Fruit fly (Drosophila melanogaster) whole organism, pupa: ENCODE results near the gene CG9691.

Experiments
- CG14655 ChIP-seq: fragments of 200-800 bp; sonication (Bioruptor generic); optimal IDR thresholded peaks from 3 replicates; lab custom pipeline; 2017; ENCODE audit warnings: mild to moderate bottlenecking, missing biosample characterization, missing genetic modification reagents, missing genetic modification characterization
- CG15710 ChIP-seq: fragments of 200-800 bp; sonication (Bioruptor generic); optimal IDR thresholded peaks from 2 replicates; lab custom pipeline; 2018; ENCODE audit warnings: missing biosample characterization, mild to moderate bottlenecking, missing genetic modification characterization, moderate library complexity
- CG17806 ChIP-seq: fragments of 200-800 bp; sonication (Bioruptor generic); optimal IDR thresholded peaks from 2 replicates; lab custom pipeline; 2018; ENCODE audit warnings: missing biosample characterization, mild to moderate bottlenecking, missing genetic modification characterization, moderate library complexity
- CG4496 ChIP-seq: fragments of 200-800 bp; sonication (Bioruptor generic); IDR thresholded peaks from 3 replicates; pipeline ENCODE4 v1.3.6; 2022; ENCODE audit warnings: missing biosample characterization, missing genetic modification characterization
- CG8159 ChIP-seq: fragments of 200-800 bp; sonication (Bioruptor generic); optimal IDR thresholded peaks from 3 replicates; lab custom pipeline; 2018; ENCODE audit warnings: missing biosample characterization, mild to moderate bottlenecking, missing genetic modification characterization, moderate library complexity
- EcR ChIP-seq: fragments of 200-800 bp; sonication (Bioruptor generic); optimal IDR thresholded peaks from 3 replicates; lab custom pipeline; 2019; ENCODE audit warnings: missing biosample characterization, missing genetic modification characterization, mild to moderate bottlenecking, moderate library complexity, missing genetic modification reagents
- Ets98B ChIP-seq: fragments of 200-800 bp; sonication (Bioruptor generic); IDR thresholded peaks from 2 replicates; pipeline ENCODE4 v1.3.6; 2022; ENCODE audit warnings: missing biosample characterization, missing genetic modification characterization
- Pif1B ChIP-seq: fragments of 200-800 bp; sonication (Bioruptor generic); optimal IDR thresholded peaks from 3 replicates; lab custom pipeline; 2016; ENCODE audit warnings: missing biosample characterization, missing genetic modification characterization
- gl ChIP-seq: fragments of 200-800 bp; sonication (Bioruptor generic); optimal IDR thresholded peaks from 2 replicates; lab custom pipeline; 2018; ENCODE audit warnings: missing biosample characterization, mild to moderate bottlenecking, missing genetic modification characterization
- rn ChIP-seq: fragments of 200-800 bp; sonication (Bioruptor generic); IDR thresholded peaks from 2 replicates; pipeline ENCODE4 v1.3.6; 2022; ENCODE audit warnings: missing biosample characterization, missing genetic modification characterization

dm6 chrX:9868510-9869248 lies 15.6 kb upstream of the CG9691 start, which contains the start of gene CG45060:
- TF ChIP-seq Ets98B (GFP tag; lab: Robert Waterston, UW): no peak
- TF ChIP-seq CG14655 (GFP tag; lab: Kevin White, UChicago): no peak
- TF ChIP-seq EcR (GFP tag; lab: Kevin White, UChicago): peak; percentile 46
- no peak for TF ChIP-seq rn (GFP tag; lab: Robert Waterston, UW)
- no peak for TF ChIP-seq Pif1B
- TF ChIP-seq gl (tag; lab: Kevin White, UChicago): no peak
- no peak for TF ChIP-seq CG8159
- no peak for TF ChIP-seq CG17806 (tag; lab: Kevin White, UChicago)
- TF ChIP-seq CG15710 (tag; lab: Kevin White, UChicago): no peak
- TF ChIP-seq CG4496: 0 out of 3 replicates have a peak, but pooled peaks have one; percentile 32
